Fruit fly (Drosophila melanogaster): ENCODE data around the gene Rcd-1.

Rcd-1 gene

dm6 chrX:19613473-19613872 is 25.1 kb upstream of the Rcd-1 start (continued):
- no peak for TF ChIP-seq CG16863 (GFP tag; optimal IDR thresholded peaks at IDR 0.05)
- TF ChIP-seq gfzf (GFP tag; optimal IDR thresholded peaks at IDR 0.05), result no peak
- TF ChIP-seq CG10462 (GFP tag; optimal IDR thresholded peaks at IDR 0.05), result no peak
- peak; percentile 64; the same call in 2 of the 3 replicates for TF ChIP-seq zen2 (GFP tag; IDR thresholded peaks at IDR 0.05; ENCODE audit: partially characterized antibody)
- peak; percentile 10 for TF ChIP-seq CG7556 (GFP tag; optimal IDR thresholded peaks at IDR 0.05)
- peak; percentile 38; the same call in 1 of the 2 replicates for TF ChIP-seq Atf6 (GFP tag; IDR thresholded peaks at IDR 0.05)
- no peak for TF ChIP-seq Adf1 (GFP tag; IDR thresholded peaks at IDR 0.05)
- TF ChIP-seq fru (optimal IDR thresholded peaks at IDR 0.05), result no peak
- TF ChIP-seq scrt (GFP tag; optimal IDR thresholded peaks at IDR 0.05), result peak; percentile 70
- no peak for TF ChIP-seq ftz-f1 (GFP tag; optimal IDR thresholded peaks at IDR 0.05)
- no peak for TF ChIP-seq Ets65A (GFP tag)
- TF ChIP-seq CG4328 (GFP tag; optimal IDR thresholded peaks at IDR 0.05), result peak; percentile 65
- peak; percentile 22 for TF ChIP-seq CoRest (tag; optimal IDR thresholded peaks at IDR 0.05)
- TF ChIP-seq HLH3B (GFP tag; IDR thresholded peaks at IDR 0.05), result peak; percentile 40; the same call in 1 of the 2 replicates
- no peak for TF ChIP-seq sima (GFP tag; optimal IDR thresholded peaks at IDR 0.05)
- TF ChIP-seq p53 (GFP tag; optimal IDR thresholded peaks at IDR 0.05), result no peak
- TF ChIP-seq jing (GFP tag; optimal IDR thresholded peaks at IDR 0.05), result no peak
- TF ChIP-seq CG10543 (GFP tag; optimal IDR thresholded peaks at IDR 0.05), result peak; percentile 68
- TF ChIP-seq sqz (GFP tag; optimal IDR thresholded peaks at IDR 0.05), result no peak
- TF ChIP-seq yki (optimal IDR thresholded peaks at IDR 0.05), result no peak
- TF ChIP-seq Dfd (GFP tag; optimal IDR thresholded peaks at IDR 0.05), result no peak
- TF ChIP-seq CrebB (tag; optimal IDR thresholded peaks at IDR 0.05), result peak; percentile 81
- TF ChIP-seq cwo (GFP tag; optimal IDR thresholded peaks at IDR 0.05), result no peak
- TF ChIP-seq NK7.1 (GFP tag; optimal IDR thresholded peaks at IDR 0.05), result peak; percentile 38
- no peak for TF ChIP-seq cad (GFP tag; optimal IDR thresholded peaks at IDR 0.05)
- TF ChIP-seq exex (tag; optimal IDR thresholded peaks at IDR 0.05), result peak; percentile 7
- TF ChIP-seq CG30020 (tag; optimal IDR thresholded peaks at IDR 0.05), result peak; percentile 44
- peak; percentile 81 for TF ChIP-seq CG15514 (GFP tag; optimal IDR thresholded peaks at IDR 0.05)
- TF ChIP-seq Atf3 (GFP tag; optimal IDR thresholded peaks at IDR 0.05), result no peak
- TF ChIP-seq unpg (GFP tag; optimal IDR thresholded peaks at IDR 0.05), result peak; percentile 60
- TF ChIP-seq CG10654 (GFP tag; optimal IDR thresholded peaks at IDR 0.05), result no peak
- peak; percentile 44; the same call in 1 of the 3 replicates for TF ChIP-seq CG6791 (GFP tag; IDR thresholded peaks at IDR 0.05; ENCODE audit: partially characterized antibody)
- TF ChIP-seq CHES-1-like (GFP tag; optimal IDR thresholded peaks at IDR 0.05), result peak; percentile 24
- peak in 1 of 2 experiments; percentile 37 for TF ChIP-seq insv (GFP tag; optimal IDR thresholded peaks at IDR 0.05)
- peak; percentile 13 for TF ChIP-seq Lhr (GFP tag; optimal IDR thresholded peaks at IDR 0.05)
- no peak for TF ChIP-seq ken (GFP tag; IDR thresholded peaks at IDR 0.05)
- TF ChIP-seq al (GFP tag; IDR thresholded peaks at IDR 0.05), result no peak
- TF ChIP-seq B-H2 (GFP tag; optimal IDR thresholded peaks at IDR 0.05), result peak; percentile 76
- TF ChIP-seq CG8924 (tag; optimal IDR thresholded peaks at IDR 0.05), result peak; percentile 8
- TF ChIP-seq NfI (GFP tag; optimal IDR thresholded peaks at IDR 0.05), result peak; percentile 78
- TF ChIP-seq C15 (GFP tag; IDR thresholded peaks at IDR 0.05), result no peak
- TF ChIP-seq kah (GFP tag; optimal IDR thresholded peaks at IDR 0.05), result peak; percentile 41
- TF ChIP-seq CG12104 (GFP tag; optimal IDR thresholded peaks at IDR 0.05), result peak; percentile 15
- peak; percentile 82 for TF ChIP-seq CG12071 (GFP tag; optimal IDR thresholded peaks at IDR 0.05)
- no peak for TF ChIP-seq z (GFP tag; IDR thresholded peaks at IDR 0.05)
- TF ChIP-seq chinmo (GFP tag; IDR thresholded peaks at IDR 0.05; ENCODE audit: partially characterized antibody), result no peak
- TF ChIP-seq Sox100B (GFP tag; optimal IDR thresholded peaks at IDR 0.05), result no peak
- TF ChIP-seq chn (GFP tag; optimal IDR thresholded peaks at IDR 0.05), result no peak
- no peak for TF ChIP-seq peb (GFP tag; IDR thresholded peaks at IDR 0.05)
- peak; percentile 76 for TF ChIP-seq CG6813 (GFP tag; optimal IDR thresholded peaks at IDR 0.05)
- TF ChIP-seq Taf1 (GFP tag; IDR thresholded peaks at IDR 0.05), result no peak
- TF ChIP-seq CG31224 (GFP tag; IDR thresholded peaks at IDR 0.05), result no peak

Data from whole organism, embryonic.